Worm (Caenorhabditis elegans): ENCODE results near the gene nhr-101.
A peak's percentile ranks its signal among the peaks of the same experiment; 100 is the strongest.

The nhr-101 gene

DNA sequence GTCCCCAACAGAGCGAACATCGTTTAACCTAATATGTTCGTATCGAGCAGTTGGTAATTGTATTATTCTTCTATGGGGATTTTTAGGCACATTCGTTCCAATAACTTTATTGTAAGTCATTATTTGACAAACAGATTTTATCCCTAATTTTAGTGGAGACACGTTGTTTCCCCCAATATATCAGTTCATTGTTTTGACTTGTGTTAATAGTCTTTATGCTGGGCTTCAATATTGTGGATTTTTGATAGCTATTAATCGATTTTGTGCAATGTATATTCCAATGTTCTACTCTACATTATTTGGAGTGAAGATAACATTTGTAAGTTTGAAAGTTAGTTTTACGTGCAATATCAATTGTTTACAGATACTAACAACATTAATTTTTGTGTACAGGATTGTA, 23.6 kb downstream of the nhr-101 start:
- TF ChIP-seq C16A3.4 (tag; optimal IDR thresholded peaks at IDR 0.05) (no peak), snpc-4 (tag; optimal IDR thresholded peaks at IDR 0.05) (no peak), egl-13 (tag; optimal IDR thresholded peaks at IDR 0.05) (no peak), nhr-28 (tag; optimal IDR thresholded peaks at IDR 0.05) (no peak), snu-23 (GFP tag; optimal IDR thresholded peaks at IDR 0.05) (no peak), aha-1 (tag; optimal IDR thresholded peaks at IDR 0.05) (no peak), nhr-12 (tag; optimal IDR thresholded peaks at IDR 0.05) (no peak), lin-13 (GFP tag; optimal IDR thresholded peaks at IDR 0.05) (no peak), fkh-8 (tag; optimal IDR thresholded peaks at IDR 0.05) (no peak), efl-3 (GFP tag; optimal IDR thresholded peaks at IDR 0.05) (no peak), pqm-1 (tag; optimal IDR thresholded peaks at IDR 0.05) (no peak), dpl-1 (GFP tag; optimal IDR thresholded peaks at IDR 0.05) (no peak)

DNA sequence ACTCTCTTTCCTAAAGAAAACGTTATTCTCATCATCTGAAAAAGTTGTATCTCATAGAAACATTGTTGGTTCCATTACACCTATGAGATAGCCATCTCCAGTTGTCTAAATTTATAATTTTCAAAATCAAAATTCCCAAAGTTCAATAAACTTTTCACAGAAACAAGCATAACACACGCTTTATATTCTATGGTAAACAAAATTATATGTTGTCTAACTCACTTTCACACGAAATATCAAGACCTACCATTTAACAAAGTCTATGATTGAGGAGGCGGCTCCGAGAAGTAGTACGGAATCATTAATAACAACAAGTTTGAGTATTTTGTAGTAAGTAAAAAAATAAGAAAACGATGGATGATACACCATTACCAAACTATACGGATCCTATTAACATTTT, 28.5 kb downstream of the nhr-101 start, which contains the start of gene srx-84:
Gene srx-84 (plus strand): TSS at position 301 of the 400 bp plus-strand sequence.
- TF ChIP-seq unc-86 (tag; optimal IDR thresholded peaks at IDR 0.05) (no peak), ceh-82 (tag; optimal IDR thresholded peaks at IDR 0.05) (no peak), fos-1 (tag; optimal IDR thresholded peaks at IDR 0.05) (no peak), aly-2 (tag; optimal IDR thresholded peaks at IDR 0.05) (no peak), xbp-1 (tag; optimal IDR thresholded peaks at IDR 0.05) (no peak), fkh-10 (GFP tag; optimal IDR thresholded peaks at IDR 0.05) (no peak), lin-35 (GFP tag; optimal IDR thresholded peaks at IDR 0.05) (no peak), nhr-28 (tag; optimal IDR thresholded peaks at IDR 0.05) (no peak), zag-1 (tag; optimal IDR thresholded peaks at IDR 0.05) (no peak)

DNA sequence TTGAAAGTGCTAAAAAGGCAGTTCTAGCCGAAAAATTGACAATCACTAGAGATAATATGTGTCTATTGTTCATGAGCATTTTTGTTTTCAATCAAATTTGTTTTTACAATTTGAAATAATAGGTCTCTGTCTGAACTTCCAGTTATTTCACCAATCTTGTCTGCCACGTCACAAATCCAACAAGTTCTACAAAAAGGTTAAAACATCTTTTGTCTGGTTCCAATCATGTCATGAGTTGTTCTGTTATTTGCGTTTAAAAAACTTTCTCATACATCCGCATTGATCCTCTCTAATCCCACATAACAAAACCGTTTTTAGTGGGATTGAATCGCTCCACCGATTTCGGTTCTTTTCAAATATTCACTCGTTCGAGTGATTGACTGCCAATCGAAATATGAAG, 30.5 kb downstream of the nhr-101 start, which contains the start of gene F35B12.9:
Gene F35B12.9 (plus strand): TSS at position 372 of the 400 bp plus-strand sequence.
- no peak for TF ChIP-seq pqm-1 (tag; optimal IDR thresholded peaks at IDR 0.05)
- no peak for TF ChIP-seq efl-1 (optimal IDR thresholded peaks at IDR 0.05)
- TF ChIP-seq efl-1 (GFP tag; optimal IDR thresholded peaks at IDR 0.05 in 1 of 2) = peak in 1 of 2 experiments; percentile 60

DNA sequence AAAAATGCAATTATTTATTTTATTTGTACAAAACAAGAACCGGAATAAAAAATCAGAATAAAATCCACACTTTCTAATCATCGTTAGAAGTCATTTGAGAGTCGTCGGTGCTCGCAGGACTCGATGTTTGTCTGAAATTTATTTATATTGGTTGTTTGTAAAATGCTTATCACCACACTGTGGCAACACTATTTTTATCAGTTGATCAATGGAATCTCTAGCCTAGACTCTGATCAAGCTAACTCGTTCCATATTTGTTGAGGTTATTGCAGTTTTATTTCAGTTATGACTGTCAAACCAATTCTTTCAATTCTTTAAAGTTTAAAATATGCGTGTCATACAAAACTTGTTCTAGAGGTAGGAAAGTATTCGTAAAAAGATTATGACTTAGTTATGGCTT, 34.2 kb downstream of the nhr-101 start, which contains the start of gene dhs-20:
Gene dhs-20 (minus strand): TSS at position 80 of the 400 bp plus-strand sequence.
- TF ChIP-seq tlp-1 (tag; optimal IDR thresholded peaks at IDR 0.05) (no peak), ceh-63 (GFP tag; optimal IDR thresholded peaks at IDR 0.05) (no peak), unc-98 (GFP tag; IDR thresholded peaks at IDR 0.05) (no peak), mef-2 (tag; optimal IDR thresholded peaks at IDR 0.05) (no peak), sox-4 (tag; optimal IDR thresholded peaks at IDR 0.05) (no peak), elt-2 (tag; optimal IDR thresholded peaks at IDR 0.05) (peak; percentile 68), unc-30 (tag; optimal IDR thresholded peaks at IDR 0.05) (no peak)

DNA sequence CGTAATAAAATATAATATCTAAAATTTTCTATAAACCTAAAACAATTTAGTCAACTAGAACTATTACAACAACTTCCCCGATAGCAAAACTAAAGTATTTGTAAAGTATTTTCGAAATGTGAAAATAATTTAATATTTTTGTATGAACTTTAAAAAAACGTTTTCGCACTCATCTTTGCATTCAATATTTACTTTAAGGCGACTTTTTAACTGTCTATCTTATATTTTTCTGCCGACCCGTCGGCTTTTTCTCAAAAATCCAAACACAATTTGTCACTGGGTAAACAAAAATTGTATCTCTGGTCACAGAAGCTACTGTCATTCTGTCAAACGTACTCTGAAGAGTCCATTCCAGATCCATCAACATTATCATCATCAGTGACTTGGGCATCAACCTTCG, 35.0 kb downstream of the nhr-101 start:
- TF ChIP-seq ceh-82 (tag; optimal IDR thresholded peaks at IDR 0.05) (peak in 1 of 3 experiments; percentile 10), ztf-4 (tag; optimal IDR thresholded peaks at IDR 0.05) (no peak), tbx-2 (tag; optimal IDR thresholded peaks at IDR 0.05) (no peak), nhr-77 (tag; optimal IDR thresholded peaks at IDR 0.05) (peak; percentile 32)

DNA sequence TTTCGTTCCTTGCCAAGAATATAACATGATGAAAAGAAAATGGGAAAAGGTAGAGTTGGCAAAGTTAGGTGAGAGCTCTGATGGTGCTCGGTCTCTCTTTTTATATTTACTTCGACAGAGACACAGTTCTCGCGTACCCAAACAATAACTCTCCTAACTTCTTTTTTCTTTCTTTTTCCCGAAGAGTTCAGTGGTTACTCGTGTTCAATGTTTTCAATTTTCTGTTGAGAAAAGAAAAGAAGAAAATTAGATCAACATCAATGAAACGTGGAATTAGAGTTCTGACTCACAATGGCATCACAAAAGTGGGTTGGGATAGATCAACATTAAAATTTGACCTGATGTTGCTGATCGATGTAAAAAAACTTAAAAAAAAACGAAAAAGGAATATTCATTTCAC, 36.1 kb downstream of the nhr-101 start, which contains the start of gene idpp-16:
Gene idpp-16 (minus strand): TSS at position 101 of the 400 bp plus-strand sequence.
- TF ChIP-seq tbx-2 (tag; optimal IDR thresholded peaks at IDR 0.05) (no peak), elt-2 (tag; optimal IDR thresholded peaks at IDR 0.05) (no peak), pqm-1 (tag; optimal IDR thresholded peaks at IDR 0.05) (no peak), dpl-1 (GFP tag; optimal IDR thresholded peaks at IDR 0.05) (no peak), lsy-2 (tag; optimal IDR thresholded peaks at IDR 0.05) (no peak), sptf-1 (tag; optimal IDR thresholded peaks at IDR 0.05) (no peak), nhr-85 (tag) (no peak), Y116A8C.19 (tag; optimal IDR thresholded peaks at IDR 0.05; ENCODE audit: borderline replicate concordance) (no peak), nhr-11 (tag; optimal IDR thresholded peaks at IDR 0.05) (no peak), ceh-8 (GFP tag; optimal IDR thresholded peaks at IDR 0.05) (no peak), ceh-88 (GFP tag; IDR thresholded peaks at IDR 0.05) (no peak)

Data from whole organism, L1 larva.